Worm (Caenorhabditis elegans): Measurements from ENCODE around the gene T09A5.4.

- no peak for TF ChIP-seq hsf-1 (GFP tag; IDR thresholded peaks at IDR 0.05)
- TF ChIP-seq mcd-1 (GFP tag; IDR thresholded peaks at IDR 0.05): no peak
- no peak for TF ChIP-seq hmg-20 (GFP tag; IDR thresholded peaks at IDR 0.05)
- no peak for TF ChIP-seq unc-130 (GFP tag; optimal IDR thresholded peaks at IDR 0.05)
- no peak for TF ChIP-seq Y53G8AR.9 (GFP tag; conservative IDR thresholded peaks at IDR 0.05)
- no peak for TF ChIP-seq ztf-6 (GFP tag; IDR thresholded peaks at IDR 0.05)
- TF ChIP-seq hlh-12 (tag; optimal IDR thresholded peaks at IDR 0.05): no peak
- TF ChIP-seq B0261.1 (tag; optimal IDR thresholded peaks at IDR 0.05): no peak
- TF ChIP-seq die-1 (tag; optimal IDR thresholded peaks at IDR 0.05): no peak
- no peak for TF ChIP-seq hmg-1.2 (GFP tag; IDR thresholded peaks at IDR 0.05)
- TF ChIP-seq ZK185.1 (tag; optimal IDR thresholded peaks at IDR 0.05; ENCODE audit: poor library complexity, severe bottlenecking): no peak
- TF ChIP-seq xnd-1 (tag; optimal IDR thresholded peaks at IDR 0.05): no peak
- TF ChIP-seq attf-3 (GFP tag; conservative IDR thresholded peaks at IDR 0.05): no peak
- TF ChIP-seq F39B2.1 (GFP tag; IDR thresholded peaks at IDR 0.05): no peak
These were observed 5.5 kb downstream of the T09A5.4 start for ce11 chrII:7851480-7851879.

Measured in whole organism, young adult.